Fruit fly (Drosophila melanogaster): ENCODE data around the gene fok.

Gene fok

dm6 chr2L:20091094-20091679, 6.3 kb upstream of the fok start, which contains the start of the genes CG10747 and Pyroxd1:
TSS of gene CG10747 (minus strand) at chr2L:20091348.
TSS of gene Pyroxd1 (plus strand) at chr2L:20091435.
- TF ChIP-seq CG11617 (GFP tag; optimal IDR thresholded peaks at IDR 0.05) (peak; percentile 99), kay (GFP tag; ENCODE audit: borderline replicate concordance) (no peak), cic (GFP tag; optimal IDR thresholded peaks at IDR 0.05) (peak; percentile 90), Mnt (GFP tag; optimal IDR thresholded peaks at IDR 0.05) (peak; percentile 95), Crg-1 (GFP tag; optimal IDR thresholded peaks at IDR 0.05) (peak; percentile 98), CG14711 (tag; optimal IDR thresholded peaks at IDR 0.05) (peak; percentile 95), bab1 (GFP tag; optimal IDR thresholded peaks at IDR 0.05) (peak; percentile 99), CG33017 (tag; optimal IDR thresholded peaks at IDR 0.05) (peak; percentile 98), CG7045 (GFP tag; optimal IDR thresholded peaks at IDR 0.05) (peak; percentile 98), cnc (optimal IDR thresholded peaks at IDR 0.05) (no peak), Clk (GFP tag; optimal IDR thresholded peaks at IDR 0.05) (peak; percentile 97), Hr96 (GFP tag; optimal IDR thresholded peaks at IDR 0.05) (peak; percentile 98), CG5204 (GFP tag; optimal IDR thresholded peaks at IDR 0.05) (peak; percentile 99), toe (GFP tag; optimal IDR thresholded peaks at IDR 0.05) (peak; percentile 99), pad (GFP tag; optimal IDR thresholded peaks at IDR 0.05) (peak; percentile 92), CG1620 (GFP tag; optimal IDR thresholded peaks at IDR 0.05) (peak; percentile 98), tj (GFP tag; optimal IDR thresholded peaks at IDR 0.05) (peak; percentile 90), CG7101 (tag; optimal IDR thresholded peaks at IDR 0.05) (peak; percentile 98), CG12768 (GFP tag; optimal IDR thresholded peaks at IDR 0.05) (peak; percentile 99), ovo (GFP tag; optimal IDR thresholded peaks at IDR 0.05) (peak; percentile 98)

- no peak for TF ChIP-seq kay (GFP tag; ENCODE audit: borderline replicate concordance)
- TF ChIP-seq ovo (GFP tag; optimal IDR thresholded peaks at IDR 0.05): peak; percentile 76
- peak; percentile 90 for TF ChIP-seq CG11617 (GFP tag; optimal IDR thresholded peaks at IDR 0.05)
- TF ChIP-seq cic (GFP tag; optimal IDR thresholded peaks at IDR 0.05): peak; percentile 95
- peak; percentile 76 for TF ChIP-seq Hr96 (GFP tag; optimal IDR thresholded peaks at IDR 0.05)
- TF ChIP-seq CG7101 (tag; optimal IDR thresholded peaks at IDR 0.05): peak; percentile 93
- peak; percentile 30 for TF ChIP-seq CG1620 (GFP tag; optimal IDR thresholded peaks at IDR 0.05)
- no peak for TF ChIP-seq cnc (optimal IDR thresholded peaks at IDR 0.05)
- peak; percentile 90 for TF ChIP-seq CG14711 (tag; optimal IDR thresholded peaks at IDR 0.05)
- peak; percentile 94 for TF ChIP-seq CG33017 (tag; optimal IDR thresholded peaks at IDR 0.05)
- peak; percentile 89 for TF ChIP-seq Mnt (GFP tag; optimal IDR thresholded peaks at IDR 0.05)
- peak; percentile 31 for TF ChIP-seq bab1 (GFP tag; optimal IDR thresholded peaks at IDR 0.05)
- TF ChIP-seq Clk (GFP tag; optimal IDR thresholded peaks at IDR 0.05): peak; percentile 65
- TF ChIP-seq toe (GFP tag; optimal IDR thresholded peaks at IDR 0.05): peak; percentile 29
- peak; percentile 86 for TF ChIP-seq CG5204 (GFP tag; optimal IDR thresholded peaks at IDR 0.05)
- TF ChIP-seq Crg-1 (GFP tag; optimal IDR thresholded peaks at IDR 0.05): peak; percentile 62
- TF ChIP-seq pad (GFP tag; optimal IDR thresholded peaks at IDR 0.05): peak; percentile 61
- peak; percentile 92 for TF ChIP-seq CG12768 (GFP tag; optimal IDR thresholded peaks at IDR 0.05)
- peak; percentile 67 for TF ChIP-seq CG7045 (GFP tag; optimal IDR thresholded peaks at IDR 0.05)
- TF ChIP-seq tj (GFP tag; optimal IDR thresholded peaks at IDR 0.05): peak; percentile 77
These were observed 1.6 kb upstream of the fok start for dm6 chr2L:20086295-20087096.

dm6 chr2L:20084068-20084651, 710 bp downstream of the fok start:
- TF ChIP-seq cnc (optimal IDR thresholded peaks at IDR 0.05) (no peak), CG11617 (GFP tag; optimal IDR thresholded peaks at IDR 0.05) (no peak), pad (GFP tag; optimal IDR thresholded peaks at IDR 0.05) (peak; percentile 42), Mnt (GFP tag; optimal IDR thresholded peaks at IDR 0.05) (peak; percentile 67), Hr96 (GFP tag; optimal IDR thresholded peaks at IDR 0.05) (no peak)

- TF ChIP-seq kay (GFP tag; ENCODE audit: borderline replicate concordance) (peak; percentile 60), CG7101 (tag; optimal IDR thresholded peaks at IDR 0.05) (peak; percentile 58), CG33017 (tag; optimal IDR thresholded peaks at IDR 0.05) (peak; percentile 47), CG14711 (tag; optimal IDR thresholded peaks at IDR 0.05) (peak; percentile 48), Mnt (GFP tag; optimal IDR thresholded peaks at IDR 0.05) (no peak), CG11617 (GFP tag; optimal IDR thresholded peaks at IDR 0.05) (peak; percentile 10), CG5204 (GFP tag; optimal IDR thresholded peaks at IDR 0.05) (no peak), toe (GFP tag; optimal IDR thresholded peaks at IDR 0.05) (peak; percentile 7), tj (GFP tag; optimal IDR thresholded peaks at IDR 0.05) (peak; percentile 93), pad (GFP tag; optimal IDR thresholded peaks at IDR 0.05) (peak; percentile 77), ovo (GFP tag; optimal IDR thresholded peaks at IDR 0.05) (no peak), cic (GFP tag; optimal IDR thresholded peaks at IDR 0.05) (no peak), Hr96 (GFP tag; optimal IDR thresholded peaks at IDR 0.05) (no peak), bab1 (GFP tag; optimal IDR thresholded peaks at IDR 0.05) (no peak), cnc (optimal IDR thresholded peaks at IDR 0.05) (no peak), CG1620 (GFP tag; optimal IDR thresholded peaks at IDR 0.05) (no peak), Clk (GFP tag; optimal IDR thresholded peaks at IDR 0.05) (peak; percentile 42), Crg-1 (GFP tag; optimal IDR thresholded peaks at IDR 0.05) (no peak), CG7045 (GFP tag; optimal IDR thresholded peaks at IDR 0.05) (peak; percentile 12), CG12768 (GFP tag; optimal IDR thresholded peaks at IDR 0.05) (no peak)
These were observed 1.7 kb downstream of the fok start for dm6 chr2L:20082965-20083855.
